Worm (Caenorhabditis elegans) whole organism, L4 larva: Measurements from ENCODE around the gene Y24F12A.1.

ENCODE experiments used
- F10B5.3 ChIP-seq: sonication (generic microtip); optimal IDR thresholded peaks from 2 replicates; lab custom pipeline; 2016; ENCODE audit warnings: mild to moderate bottlenecking, missing genetic modification characterization, missing compliant biosample characterization
- F37D6.2 ChIP-seq: sonication (generic microtip); optimal IDR thresholded peaks from 2 replicates; lab custom pipeline; 2016; ENCODE audit warnings: mild to moderate bottlenecking, missing genetic modification characterization, missing compliant biosample characterization
- F44E2.7 ChIP-seq: fragments of 200-800 bp; sonication (Bioruptor generic); IDR thresholded peaks from 2 replicates; pipeline ENCODE4 v2.1.2; 2022; ENCODE audit warnings: missing genetic modification characterization, missing compliant biosample characterization
- Y105C5A.15 ChIP-seq: fragments of 200-800 bp; sonication (Bioruptor generic); IDR thresholded peaks from 2 replicates; pipeline ENCODE4 v1.3.6; 2022; ENCODE audit warnings: missing genetic modification characterization, missing compliant biosample characterization
- ZK546.5 ChIP-seq, 2 experiments: sonication (generic microtip); optimal IDR thresholded peaks; 2 replicates each; lab custom pipeline; 2017; ENCODE audit warnings: missing biosample characterization in 2 of 2, missing genetic modification characterization in 2 of 2
- aly-2 ChIP-seq: sonication (generic microtip); optimal IDR thresholded peaks from 2 replicates; lab custom pipeline; 2018; ENCODE audit warnings: missing biosample characterization, missing genetic modification characterization
- attf-4 ChIP-seq: sonication (generic microtip); optimal IDR thresholded peaks from 3 replicates; lab custom pipeline; 2017; ENCODE audit warnings: missing biosample characterization, missing genetic modification characterization
- ceh-20 ChIP-seq: fragments of 200-800 bp; sonication (Bioruptor generic); IDR thresholded peaks from 2 replicates; pipeline ENCODE4 v1.3.6; 2022; ENCODE audit warnings: missing genetic modification reagents, missing genetic modification characterization, missing compliant biosample characterization
- ceh-28 ChIP-seq: fragments of 150-350 bp; optimal IDR thresholded peaks from 2 replicates; lab custom pipeline; 2014; ENCODE audit warnings: missing biosample characterization, missing genetic modification reagents, missing genetic modification characterization
- ceh-32 ChIP-seq: sonication (generic microtip); optimal IDR thresholded peaks from 2 replicates; lab custom pipeline; 2016; ENCODE audit warnings: mild to moderate bottlenecking, missing genetic modification characterization, missing compliant biosample characterization; ENCODE audit not compliant: poor library complexity
- ceh-82 ChIP-seq: sonication (generic microtip); optimal IDR thresholded peaks from 2 replicates; lab custom pipeline; 2017; ENCODE audit warnings: missing biosample characterization, missing genetic modification characterization
- cey-2 ChIP-seq: sonication (generic microtip); optimal IDR thresholded peaks from 3 replicates; lab custom pipeline; 2017; ENCODE audit warnings: missing genetic modification characterization, mild to moderate bottlenecking, missing compliant biosample characterization, antibody characterized with exemption, borderline replicate concordance; ENCODE audit not compliant: insufficient read depth
- daf-16 ChIP-seq, 3 experiments: sonication (generic microtip); optimal IDR thresholded peaks; 2 replicates each; lab custom pipeline; 2016 to 2017; ENCODE audit warnings: missing genetic modification characterization in 3 of 3, missing genetic modification reagents in 3 of 3, mild to moderate bottlenecking in 2 of 3, missing compliant biosample characterization in 2 of 3, missing biosample characterization in 1 of 3, moderate library complexity in 1 of 3
- dmd-6 ChIP-seq: fragments of 200-800 bp; sonication (Bioruptor generic); IDR thresholded peaks from 2 replicates; pipeline ENCODE4 v1.3.6; 2022; ENCODE audit warnings: missing genetic modification reagents, missing genetic modification characterization, missing compliant biosample characterization
- dmd-9 ChIP-seq: fragments of 200-800 bp; sonication (Bioruptor generic); IDR thresholded peaks from 2 replicates; pipeline ENCODE4 v1.3.6; 2022; ENCODE audit warnings: missing genetic modification reagents, missing genetic modification characterization, missing compliant biosample characterization
- duxl-1 ChIP-seq: sonication (generic microtip); optimal IDR thresholded peaks from 2 replicates; lab custom pipeline; 2016; ENCODE audit warnings: mild to moderate bottlenecking, missing genetic modification characterization, moderate library complexity, missing compliant biosample characterization; ENCODE audit not compliant: poor library complexity
- dve-1 ChIP-seq: sonication (generic microtip); optimal IDR thresholded peaks from 2 replicates; lab custom pipeline; 2017; ENCODE audit warnings: antibody characterized with exemption, mild to moderate bottlenecking, missing genetic modification characterization, missing compliant biosample characterization; ENCODE audit not compliant: insufficient read depth
- gei-8 ChIP-seq: fragments of 200-800 bp; sonication (Bioruptor generic); optimal IDR thresholded peaks from 2 replicates; lab custom pipeline; 2018; ENCODE audit warnings: mild to moderate bottlenecking, missing genetic modification characterization, missing compliant biosample characterization
- hif-1 ChIP-seq, 2 experiments: sonication (generic microtip); optimal IDR thresholded peaks; 2 replicates each; lab custom pipeline; 2016 to 2017; ENCODE audit warnings: missing compliant biosample characterization in 2 of 2, missing genetic modification characterization in 2 of 2, missing genetic modification reagents in 2 of 2, missing genotype in 2 of 2, mild to moderate bottlenecking in 1 of 2
- lim-7 ChIP-seq: fragments of 200-800 bp; sonication (Bioruptor generic); IDR thresholded peaks from 2 replicates; pipeline ENCODE4 v1.3.6; 2022; ENCODE audit warnings: missing genetic modification characterization, missing compliant biosample characterization
- lin-1 ChIP-seq: fragments of 200-800 bp; sonication (Bioruptor generic); IDR thresholded peaks from 2 replicates; pipeline ENCODE4 v1.3.6; 2022; ENCODE audit warnings: missing genetic modification reagents, missing genetic modification characterization, missing compliant biosample characterization
- lin-39 ChIP-seq: fragments of 150-350 bp; optimal IDR thresholded peaks from 2 replicates; lab custom pipeline; 2014; ENCODE audit warnings: missing biosample characterization, missing genetic modification reagents, missing genetic modification characterization
- lsy-2 ChIP-seq, 2 experiments: fragments of 150-350 bp in 1 of 2; sonication (generic microtip) in 1 of 2; optimal IDR thresholded peaks; 2 replicates each; lab custom pipeline; 2014 to 2017; ENCODE audit warnings: missing biosample characterization in 2 of 2, missing genetic modification characterization in 2 of 2
- madf-9 ChIP-seq: fragments of 200-800 bp; sonication (Bioruptor generic); conservative IDR thresholded peaks from 2 replicates; pipeline ENCODE4 v1.3.6; 2022; ENCODE audit warnings: missing genetic modification reagents, missing genetic modification characterization, missing compliant biosample characterization
- mdt-29 ChIP-seq: fragments of 200-800 bp; sonication (Bioruptor generic); IDR thresholded peaks from 2 replicates; pipeline ENCODE4 v1.3.6; 2022; ENCODE audit warnings: missing genetic modification reagents, missing genetic modification characterization, missing compliant biosample characterization
- mxl-2 ChIP-seq: fragments of 200-800 bp; sonication (Bioruptor generic); conservative IDR thresholded peaks from 2 replicates; pipeline ENCODE4 v1.3.6; 2022; ENCODE audit warnings: missing genetic modification reagents, missing genetic modification characterization, missing compliant biosample characterization
- mxl-3 ChIP-seq: fragments of 200-800 bp; sonication (Bioruptor generic); optimal IDR thresholded peaks from 2 replicates; lab custom pipeline; 2018; ENCODE audit warnings: mild to moderate bottlenecking, missing genetic modification characterization, missing compliant biosample characterization
- nhr-102 ChIP-seq: sonication (generic microtip); optimal IDR thresholded peaks from 2 replicates; lab custom pipeline; 2016; ENCODE audit warnings: mild to moderate bottlenecking, missing genetic modification characterization, moderate library complexity, missing compliant biosample characterization
- nhr-11 ChIP-seq: fragments of 150-350 bp; optimal IDR thresholded peaks from 2 replicates; lab custom pipeline; 2014; ENCODE audit warnings: missing biosample characterization, missing genetic modification characterization
- nhr-111 ChIP-seq: fragments of 200-800 bp; sonication (Bioruptor generic); optimal IDR thresholded peaks from 2 replicates; lab custom pipeline; 2018; ENCODE audit warnings: mild to moderate bottlenecking, missing genetic modification characterization, missing compliant biosample characterization
- nhr-237 ChIP-seq: sonication (generic microtip); optimal IDR thresholded peaks from 2 replicates; lab custom pipeline; 2017; ENCODE audit warnings: missing biosample characterization, missing genetic modification characterization
- nhr-25 ChIP-seq: sonication (generic microtip); optimal IDR thresholded peaks from 2 replicates; lab custom pipeline; 2017; ENCODE audit warnings: missing genetic modification characterization, mild to moderate bottlenecking, missing compliant biosample characterization, antibody characterized with exemption, moderate library complexity, borderline replicate concordance; ENCODE audit not compliant: insufficient read depth
- nhr-28 ChIP-seq: fragments of 150-350 bp; optimal IDR thresholded peaks from 2 replicates; lab custom pipeline; 2014; ENCODE audit warnings: missing biosample characterization, missing genetic modification characterization
- nhr-42 ChIP-seq: fragments of 200-800 bp; sonication (Bioruptor generic); IDR thresholded peaks from 2 replicates; pipeline ENCODE4 v1.3.6; 2022; ENCODE audit warnings: missing genetic modification characterization, missing compliant biosample characterization
- nhr-77 ChIP-seq: fragments of 150-350 bp; optimal IDR thresholded peaks from 2 replicates; lab custom pipeline; 2014; ENCODE audit warnings: missing biosample characterization, missing genetic modification characterization
- rbr-2 ChIP-seq: sonication (generic microtip); optimal IDR thresholded peaks from 2 replicates; lab custom pipeline; 2016; ENCODE audit warnings: missing genotype, missing genetic modification characterization, missing compliant biosample characterization
- saeg-2 ChIP-seq: fragments of 200-800 bp; sonication (Bioruptor generic); IDR thresholded peaks from 2 replicates; pipeline ENCODE4 v1.3.6; 2022; ENCODE audit warnings: missing genetic modification reagents, missing genetic modification characterization, missing compliant biosample characterization
- sdz-12 ChIP-seq: fragments of 200-800 bp; sonication (Bioruptor generic); optimal IDR thresholded peaks from 2 replicates; lab custom pipeline; 2018; ENCODE audit warnings: mild to moderate bottlenecking, missing genetic modification characterization, missing compliant biosample characterization
- snpc-1.2 ChIP-seq: fragments of 200-800 bp; sonication (Bioruptor generic); IDR thresholded peaks from 2 replicates; pipeline ENCODE4 v1.3.6; 2022; ENCODE audit warnings: missing genetic modification reagents, missing genetic modification characterization, missing compliant biosample characterization
- tag-97 ChIP-seq: fragments of 200-800 bp; sonication (Bioruptor generic); IDR thresholded peaks from 2 replicates; pipeline ENCODE4 v1.3.6; 2022; ENCODE audit warnings: missing genetic modification characterization, missing compliant biosample characterization
- tra-1 ChIP-seq: fragments of 200-800 bp; sonication (Bioruptor generic); IDR thresholded peaks from 2 replicates; pipeline ENCODE4 v1.3.6; 2022; ENCODE audit warnings: missing genetic modification reagents, missing genetic modification characterization, missing compliant biosample characterization
- unc-130 ChIP-seq: sonication (generic microtip); optimal IDR thresholded peaks from 2 replicates; lab custom pipeline; 2016; ENCODE audit warnings: missing genetic modification reagents, missing genetic modification characterization, missing compliant biosample characterization
- unc-39 ChIP-seq: sonication (generic microtip); optimal IDR thresholded peaks from 2 replicates; lab custom pipeline; 2017; ENCODE audit warnings: missing biosample characterization, missing genetic modification characterization
- unc-62 ChIP-seq, 3 experiments: fragments of 150-350 bp in 1 of 3; sonication (generic microtip); optimal IDR thresholded peaks in 2 of 3; peaks in 1 of 3; 1 replicate in 1 of 3; 2 replicates in 2 of 3; lab custom pipeline; 2014 to 2017; ENCODE audit warnings: missing biosample characterization in 3 of 3, missing genetic modification characterization in 3 of 3, missing genetic modification reagents in 3 of 3, missing genotype in 1 of 3
- vab-7 ChIP-seq: fragments of 200-800 bp; sonication (Bioruptor generic); IDR thresholded peaks from 2 replicates; pipeline ENCODE4 v1.3.6; 2022; ENCODE audit warnings: missing genetic modification reagents, missing genetic modification characterization, missing compliant biosample characterization
- zag-1 ChIP-seq: fragments of 150-350 bp; optimal IDR thresholded peaks from 2 replicates; lab custom pipeline; 2014; ENCODE audit warnings: missing biosample characterization, missing genetic modification characterization
- zfp-2 ChIP-seq: sonication (generic microtip); optimal IDR thresholded peaks from 2 replicates; lab custom pipeline; 2016; ENCODE audit warnings: mild to moderate bottlenecking, missing genetic modification characterization, missing compliant biosample characterization
- zip-11 ChIP-seq: fragments of 200-800 bp; sonication (Bioruptor generic); IDR thresholded peaks from 2 replicates; pipeline ENCODE4 v1.3.6; 2022; ENCODE audit warnings: missing genetic modification characterization, missing compliant biosample characterization
- zip-2 ChIP-seq: fragments of 150-350 bp; optimal IDR thresholded peaks from 2 replicates; lab custom pipeline; 2014; ENCODE audit warnings: missing biosample characterization, missing genetic modification characterization

Gene Y24F12A.1

ce11 chrIV:11601721-11602405 lies 3.2 kb upstream of the Y24F12A.1 start (continued):
- TF ChIP-seq dmd-6 (GFP tag; lab: Robert Waterston, UW), result no peak; the same call in 1 of the 2 replicates
- peak; percentile 80 for TF ChIP-seq dve-1 (tag; lab: Kevin White, UChicago)
- TF ChIP-seq lin-1 (GFP tag; lab: Robert Waterston, UW), result no peak
- TF ChIP-seq lsy-2 (tag; optimal IDR thresholded peaks at IDR 0.05; lab: Kevin White, UChicago), result peak; percentile 16 to 94
- TF ChIP-seq tag-97 (GFP tag; lab: Robert Waterston, UW), result no peak
- no peak for TF ChIP-seq zfp-2 (tag; lab: Kevin White, UChicago)
- no peak for TF ChIP-seq Y105C5A.15
- TF ChIP-seq zag-1 (tag; lab: Kevin White, UChicago), result no peak
- TF ChIP-seq nhr-77, result peak; percentile 7
- no peak for TF ChIP-seq ceh-20 (GFP tag; lab: Robert Waterston, UW)
- TF ChIP-seq lin-39 (tag; lab: Kevin White, UChicago), result no peak
- peak; percentile 27 for TF ChIP-seq F37D6.2
- TF ChIP-seq rbr-2 (tag; lab: Kevin White, UChicago), result peak; percentile 70
- no peak for TF ChIP-seq cey-2 (tag; lab: Kevin White, UChicago)
- no peak for TF ChIP-seq gei-8 (GFP tag; lab: Kevin White, UChicago)
- no peak for TF ChIP-seq mxl-2
- TF ChIP-seq unc-62 (GFP tag; optimal IDR thresholded peaks at IDR 0.05 in 1 of 2; lab: Kevin White, UChicago), result no peak
- TF ChIP-seq unc-62 (tag; optimal IDR thresholded peaks at IDR 0.05; lab: Kevin White, UChicago), result no peak
- TF ChIP-seq vab-7 (GFP tag; lab: Robert Waterston, UW), result no peak
- no peak for TF ChIP-seq daf-16 (GFP tag; optimal IDR thresholded peaks at IDR 0.05; lab: Kevin White, UChicago)
- peak; percentile 28 for TF ChIP-seq daf-16 (tag; optimal IDR thresholded peaks at IDR 0.05; lab: Kevin White, UChicago)
- no peak for TF ChIP-seq madf-9 (GFP tag; lab: Robert Waterston, UW)
- TF ChIP-seq aly-2, result no peak
- TF ChIP-seq F44E2.7 (GFP tag; lab: Robert Waterston, UW), result no peak
- TF ChIP-seq zip-2, result no peak
- TF ChIP-seq unc-39 (tag; lab: Kevin White, UChicago), result no peak
- peak; percentile 42 for TF ChIP-seq sdz-12 (GFP tag; lab: Kevin White, UChicago)
- TF ChIP-seq lim-7 (GFP tag; lab: Robert Waterston, UW), result no peak
- TF ChIP-seq ceh-32 (tag; lab: Kevin White, UChicago), result no peak
- no peak for TF ChIP-seq tra-1 (GFP tag; lab: Robert Waterston, UW)
- peak; percentile 37 for TF ChIP-seq unc-130 (GFP tag; lab: Kevin White, UChicago)
- peak in 1 of 2 experiments; percentile 42 for TF ChIP-seq hif-1 (tag; optimal IDR thresholded peaks at IDR 0.05; lab: Kevin White, UChicago)
- no peak for TF ChIP-seq F10B5.3 (tag; lab: Kevin White, UChicago)
- TF ChIP-seq mxl-3 (GFP tag; lab: Kevin White, UChicago), result no peak
- TF ChIP-seq nhr-42, result no peak
- no peak for TF ChIP-seq nhr-111
- no peak for TF ChIP-seq ceh-82 (tag; lab: Kevin White, UChicago)
- no peak for TF ChIP-seq nhr-25 (tag; lab: Kevin White, UChicago)
- peak; percentile 44; the same call in 1 of the 2 replicates for TF ChIP-seq snpc-1.2 (GFP tag; lab: Robert Waterston, UW)
- peak; percentile 54 for TF ChIP-seq nhr-102 (tag; lab: Kevin White, UChicago)
- TF ChIP-seq ZK546.5 (tag; optimal IDR thresholded peaks at IDR 0.05; lab: Kevin White, UChicago), result no peak
- TF ChIP-seq attf-4 (tag; lab: Kevin White, UChicago), result no peak
- TF ChIP-seq mdt-29 (GFP tag; lab: Robert Waterston, UW), result no peak
- no peak for TF ChIP-seq saeg-2
- TF ChIP-seq nhr-11 (tag; lab: Kevin White, UChicago), result peak; percentile 24
- no peak for TF ChIP-seq zip-11
- TF ChIP-seq dmd-9 (GFP tag; lab: Robert Waterston, UW), result no peak
- TF ChIP-seq nhr-237 (tag; lab: Kevin White, UChicago), result no peak
- TF ChIP-seq duxl-1 (tag; lab: Kevin White, UChicago), result no peak
- TF ChIP-seq ceh-28 (tag; lab: Kevin White, UChicago), result no peak
- TF ChIP-seq nhr-28 (tag; lab: Kevin White, UChicago), result peak; percentile 31
